Fruit fly (Drosophila melanogaster) S2 (cell line): ENCODE data around the gene wdb.

Source experiments
- CG8478 ChIP-seq: fragments of >200 bp; optimal IDR thresholded peaks from 2 replicates; lab custom pipeline; 2018
- CTCF ChIP-seq, 2 experiments: fragments of >200 bp; optimal IDR thresholded peaks; 2 replicates each; lab custom pipeline; 2018

DNA sequence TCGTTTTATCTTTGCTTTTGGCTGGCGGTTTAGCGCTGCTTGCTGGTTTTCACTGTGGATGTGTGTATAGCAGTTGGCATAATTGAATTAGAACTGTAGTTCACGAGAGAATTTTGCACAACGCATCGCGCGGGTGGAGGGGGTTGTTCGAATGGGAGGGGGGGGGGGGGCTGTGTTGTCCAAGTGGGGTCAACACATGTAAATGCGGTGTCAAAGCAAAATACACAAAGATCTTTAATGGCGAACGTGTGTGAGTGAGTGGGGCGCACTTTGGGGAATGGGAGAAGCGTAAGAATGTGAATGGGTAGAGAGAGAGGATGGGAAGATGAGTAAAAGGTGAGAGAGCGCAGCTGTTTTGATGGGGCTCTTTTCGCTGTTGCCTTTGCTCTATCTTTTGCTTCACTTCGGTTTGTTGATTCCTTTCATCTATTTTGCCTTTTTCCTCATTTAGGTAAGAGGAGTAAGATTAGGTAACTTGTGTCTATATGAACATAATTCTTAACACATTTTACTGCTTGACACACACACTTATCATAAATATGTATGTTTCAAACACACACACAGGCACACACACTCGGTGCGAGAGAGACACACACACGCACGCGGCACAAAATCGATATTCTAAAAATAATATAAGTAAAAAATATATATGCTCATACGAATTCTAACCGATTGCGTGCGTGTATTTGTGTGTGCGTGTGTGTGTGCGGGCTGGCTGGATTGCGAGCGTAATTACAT lies 1.6 kb downstream of the wdb start:
- no peak for TF ChIP-seq CG8478
- no peak for TF ChIP-seq CTCF (optimal IDR thresholded peaks at IDR 0.05; lab: Kevin White, UChicago)
